Fruit fly (Drosophila melanogaster): ENCODE results near the gene CG10559.
A peak's percentile ranks its signal among the peaks of the same experiment; 100 is the strongest.

Gene CG10559

dm6 chr3R:25310843-25311242 is 5.1 kb downstream of the CG10559 start, which contains the start of gene CG31099:
Gene CG31099, minus strand, starts transcription at chr3R:25310943.
- TF ChIP-seq Dif (GFP tag; optimal IDR thresholded peaks at IDR 0.05; ENCODE audit: partially characterized antibody): no peak
- TF ChIP-seq CrebA (GFP tag; optimal IDR thresholded peaks at IDR 0.05; ENCODE audit: borderline replicate concordance): no peak
- TF ChIP-seq psq (GFP tag; optimal IDR thresholded peaks at IDR 0.05): no peak
- TF ChIP-seq Hnf4 (GFP tag; optimal IDR thresholded peaks at IDR 0.05): no peak
- no peak for TF ChIP-seq woc (GFP tag; optimal IDR thresholded peaks at IDR 0.05)
- no peak for TF ChIP-seq Vsx2 (GFP tag; optimal IDR thresholded peaks at IDR 0.05; ENCODE audit: partially characterized antibody)
- TF ChIP-seq br (GFP tag; optimal IDR thresholded peaks at IDR 0.05): no peak
- no peak for TF ChIP-seq jim (GFP tag; optimal IDR thresholded peaks at IDR 0.05)
- no peak for TF ChIP-seq foxo (GFP tag; optimal IDR thresholded peaks at IDR 0.05)

DNA sequence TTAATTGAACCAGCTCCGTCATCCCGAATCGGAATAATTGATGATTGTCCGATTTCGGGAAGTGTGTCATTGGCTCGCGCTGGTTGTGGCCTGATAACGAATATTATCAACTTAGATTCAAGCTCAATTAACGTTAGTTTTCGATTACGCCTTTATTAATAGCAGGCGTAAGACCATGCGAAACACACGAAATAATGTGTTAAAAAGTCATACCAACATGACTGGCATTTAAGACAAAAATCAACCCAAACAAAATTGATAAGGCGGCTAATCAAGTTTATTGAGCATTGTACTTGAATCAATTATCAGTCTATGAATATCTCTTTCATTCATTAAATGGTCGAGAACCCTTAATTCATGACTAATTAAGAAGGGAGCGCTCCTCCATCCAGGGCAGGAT is 6.7 kb downstream of the CG10559 start:
- TF ChIP-seq N (GFP tag; optimal IDR thresholded peaks at IDR 0.05) (no peak), CrebA (GFP tag; optimal IDR thresholded peaks at IDR 0.05; ENCODE audit: borderline replicate concordance) (no peak), Myc (optimal IDR thresholded peaks at IDR 0.05) (no peak), Mio (GFP tag; optimal IDR thresholded peaks at IDR 0.05) (no peak), OdsH (GFP tag; optimal IDR thresholded peaks at IDR 0.05) (no peak), pan (optimal IDR thresholded peaks at IDR 0.05) (no peak), dl (GFP tag; optimal IDR thresholded peaks at IDR 0.05; ENCODE audit: insufficient read depth in 1 of 2, partially characterized antibody in 2 of 2) (no peak), woc (GFP tag; optimal IDR thresholded peaks at IDR 0.05) (no peak), CG32264 (GFP tag; optimal IDR thresholded peaks at IDR 0.05) (no peak), Abd-B (GFP tag; optimal IDR thresholded peaks at IDR 0.05) (no peak), Dfd (GFP tag; optimal IDR thresholded peaks at IDR 0.05) (no peak), Rel (GFP tag; optimal IDR thresholded peaks at IDR 0.05) (no peak), Rel (tag; optimal IDR thresholded peaks at IDR 0.05) (no peak), dmrt93B (GFP tag; optimal IDR thresholded peaks at IDR 0.05) (no peak), Sp1 (GFP tag; optimal IDR thresholded peaks at IDR 0.05) (no peak), brk (GFP tag; optimal IDR thresholded peaks at IDR 0.05) (no peak), sv (GFP tag; optimal IDR thresholded peaks at IDR 0.05) (no peak), Hr83 (GFP tag; optimal IDR thresholded peaks at IDR 0.05; ENCODE audit: poor library complexity, severe bottlenecking) (no peak), h (GFP tag; optimal IDR thresholded peaks at IDR 0.05) (no peak)

DNA sequence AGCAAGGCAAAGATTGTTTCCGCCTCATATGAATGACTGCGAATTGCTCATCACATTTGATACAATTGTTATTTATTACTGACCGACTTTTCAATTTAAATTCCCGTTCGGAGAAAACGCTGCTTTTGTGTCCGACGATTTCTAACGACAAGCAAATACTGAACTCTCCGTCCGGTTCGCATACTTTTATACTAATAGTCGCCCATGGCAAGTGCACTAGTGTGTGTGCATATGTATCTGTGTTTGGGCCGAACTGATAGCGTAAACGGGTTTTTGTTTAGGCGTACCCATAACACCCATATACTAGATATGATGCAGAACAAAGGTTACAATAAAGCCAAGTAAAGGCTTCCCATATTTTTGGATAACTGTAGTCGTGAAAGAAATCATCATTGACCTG is 7.7 kb downstream of the CG10559 start, which contains the start of gene CG10550:
Gene CG10550 (minus strand): TSS at position 164 of the 400 bp plus-strand sequence.
- TF ChIP-seq Rel (GFP tag; optimal IDR thresholded peaks at IDR 0.05) (no peak), Rel (tag; optimal IDR thresholded peaks at IDR 0.05) (no peak), Hnf4 (GFP tag; optimal IDR thresholded peaks at IDR 0.05) (peak; percentile 0), HLH106 (tag; optimal IDR thresholded peaks at IDR 0.05) (no peak)

dm6 chr3R:25305822-25306544 is 9.9 kb downstream of the CG10559 start:
- no peak for TF ChIP-seq brk (GFP tag; optimal IDR thresholded peaks at IDR 0.05)
- TF ChIP-seq Rel (GFP tag; optimal IDR thresholded peaks at IDR 0.05): no peak
- peak; percentile 1 for TF ChIP-seq Rel (tag; optimal IDR thresholded peaks at IDR 0.05)
- no peak for TF ChIP-seq Jra (GFP tag; optimal IDR thresholded peaks at IDR 0.05)

- TF ChIP-seq brk (GFP tag; optimal IDR thresholded peaks at IDR 0.05) (peak; percentile 17), sage (GFP tag; optimal IDR thresholded peaks at IDR 0.05) (peak; percentile 26), CG32264 (GFP tag; optimal IDR thresholded peaks at IDR 0.05) (no peak), Rel (GFP tag; optimal IDR thresholded peaks at IDR 0.05) (no peak), Rel (tag; optimal IDR thresholded peaks at IDR 0.05) (peak; percentile 99), CrebA (GFP tag; optimal IDR thresholded peaks at IDR 0.05; ENCODE audit: borderline replicate concordance) (peak; percentile 17)
Measured at dm6 chr3R:25303857-25304440, 12.0 kb downstream of the CG10559 start, which contains the start of gene CG31436. Gene CG31436, plus strand, starts transcription at chr3R:25304137.

Data from whole organism, wandering third instar larva.